Fruit fly (Drosophila melanogaster): ENCODE results near the gene CG11857.

dm6 chr3R:25299507-25299964, 40.8 kb downstream of the CG11857 start, which contains the start of gene CG31288:
- TF ChIP-seq Bgb (GFP tag; IDR thresholded peaks at IDR 0.05; ENCODE audit: partially characterized antibody) (no peak), CG31224 (GFP tag; IDR thresholded peaks at IDR 0.05) (no peak)
